Worm (Caenorhabditis elegans) whole organism, L2 larva: ENCODE measurements around the gene ZK1236.5.

Experiments
- C34F6.9 ChIP-seq: fragments of 150-350 bp; optimal IDR thresholded peaks from 2 replicates; lab custom pipeline; 2014; ENCODE audit warnings: missing biosample characterization, missing genetic modification characterization
- F13H6.1 ChIP-seq: sonication (generic microtip); optimal IDR thresholded peaks from 2 replicates; lab custom pipeline; 2016; ENCODE audit warnings: missing genetic modification characterization, missing compliant biosample characterization
- R02D3.7 ChIP-seq: fragments of 150-350 bp; optimal IDR thresholded peaks from 2 replicates; lab custom pipeline; 2014; ENCODE audit warnings: missing biosample characterization, missing genetic modification characterization
- Y55F3AM.14 ChIP-seq: fragments of 200-800 bp; sonication (Bioruptor generic); optimal IDR thresholded peaks from 2 replicates; lab custom pipeline; 2018; ENCODE audit warnings: mild to moderate bottlenecking, missing genetic modification characterization, missing compliant biosample characterization
- ZK546.5 ChIP-seq: sonication (generic microtip); optimal IDR thresholded peaks from 2 replicates; lab custom pipeline; 2017; ENCODE audit warnings: missing biosample characterization, missing genetic modification characterization
- alr-1 ChIP-seq: fragments of 150-350 bp; optimal IDR thresholded peaks from 2 replicates; lab custom pipeline; 2014; ENCODE audit warnings: missing biosample characterization, missing genetic modification characterization
- aly-2 ChIP-seq: fragments of 150-350 bp; optimal IDR thresholded peaks from 2 replicates; lab custom pipeline; 2014; ENCODE audit warnings: missing biosample characterization, missing genetic modification characterization
- ama-1 ChIP-seq: fragments of 150-350 bp; optimal IDR thresholded peaks from 2 replicates; lab custom pipeline; 2018; ENCODE audit warnings: inconsistent platforms
- blmp-1 ChIP-seq: sonication (generic microtip); optimal IDR thresholded peaks from 2 replicates; lab custom pipeline; 2017; ENCODE audit warnings: missing genetic modification characterization, mild to moderate bottlenecking, missing compliant biosample characterization, antibody characterized with exemption, moderate library complexity; ENCODE audit not compliant: insufficient read depth
- ceh-16 ChIP-seq: fragments of 150-350 bp; optimal IDR thresholded peaks from 2 replicates; lab custom pipeline; 2014; ENCODE audit warnings: missing biosample characterization, missing genetic modification characterization
- ceh-82 ChIP-seq: fragments of 150-350 bp; optimal IDR thresholded peaks from 2 replicates; lab custom pipeline; 2014; ENCODE audit warnings: missing biosample characterization, missing genetic modification characterization
- crh-2 ChIP-seq: sonication (generic microtip); optimal IDR thresholded peaks from 2 replicates; lab custom pipeline; 2017; ENCODE audit warnings: missing biosample characterization, missing genetic modification characterization
- dmd-4 ChIP-seq: sonication (generic microtip); optimal IDR thresholded peaks from 2 replicates; lab custom pipeline; 2017; ENCODE audit warnings: missing biosample characterization, missing genetic modification characterization
- egl-27 ChIP-seq: sonication (generic microtip); optimal IDR thresholded peaks from 3 replicates; lab custom pipeline; 2017; ENCODE audit warnings: missing biosample characterization, missing genetic modification reagents, missing genetic modification characterization
- elt-1 ChIP-seq: fragments of 150-350 bp; optimal IDR thresholded peaks from 2 replicates; lab custom pipeline; 2014; ENCODE audit warnings: missing biosample characterization, missing genetic modification characterization
- elt-3 ChIP-seq: sonication (generic microtip); optimal IDR thresholded peaks from 2 replicates; lab custom pipeline; 2017; ENCODE audit warnings: missing biosample characterization, missing genetic modification characterization
- fos-1 ChIP-seq: fragments of 150-350 bp; optimal IDR thresholded peaks from 2 replicates; lab custom pipeline; 2014; ENCODE audit warnings: missing biosample characterization, missing genetic modification characterization
- gmeb-1 ChIP-seq: fragments of 150-350 bp; optimal IDR thresholded peaks from 2 replicates; lab custom pipeline; 2014; ENCODE audit warnings: missing biosample characterization, missing genetic modification characterization
- lin-11 ChIP-seq: fragments of 150-350 bp; sonication (generic microtip); optimal IDR thresholded peaks from 2 replicates; lab custom pipeline; 2014; ENCODE audit warnings: missing biosample characterization, missing genetic modification characterization, inconsistent platforms, mixed read lengths
- lin-13 ChIP-seq: fragments of 150-350 bp; optimal IDR thresholded peaks from 2 replicates; lab custom pipeline; 2014; ENCODE audit warnings: missing biosample characterization, missing genetic modification reagents, missing genetic modification characterization
- lin-39 ChIP-seq: fragments of 150-350 bp; optimal IDR thresholded peaks from 2 replicates; lab custom pipeline; 2014; ENCODE audit warnings: missing biosample characterization, missing genetic modification reagents, missing genetic modification characterization
- lsy-2 ChIP-seq, 2 experiments: fragments of 150-350 bp in 1 of 2; sonication (generic microtip) in 1 of 2; optimal IDR thresholded peaks; 2 replicates each; lab custom pipeline; 2014 to 2017; ENCODE audit warnings: missing biosample characterization in 2 of 2, missing genetic modification characterization in 2 of 2
- mab-5 ChIP-seq: fragments of 150-350 bp; optimal IDR thresholded peaks from 2 replicates; lab custom pipeline; 2014; ENCODE audit warnings: missing biosample characterization, missing genetic modification characterization
- mbf-1 ChIP-seq: sonication (generic microtip); optimal IDR thresholded peaks from 2 replicates; lab custom pipeline; 2017; ENCODE audit warnings: missing biosample characterization, missing genetic modification characterization
- mdl-1 ChIP-seq, 2 experiments: fragments of 150-350 bp in 1 of 2; sonication (generic microtip) in 1 of 2; optimal IDR thresholded peaks; 2 replicates each; lab custom pipeline; 2017; ENCODE audit warnings: missing biosample characterization in 2 of 2, missing genetic modification characterization in 2 of 2
- nhr-10 ChIP-seq: sonication (generic microtip); optimal IDR thresholded peaks from 2 replicates; lab custom pipeline; 2017; ENCODE audit warnings: missing biosample characterization, missing genetic modification characterization
- nhr-11 ChIP-seq: fragments of 150-350 bp; optimal IDR thresholded peaks from 2 replicates; lab custom pipeline; 2014; ENCODE audit warnings: missing biosample characterization, missing genetic modification characterization
- nhr-12 ChIP-seq: fragments of 150-350 bp; optimal IDR thresholded peaks from 2 replicates; lab custom pipeline; 2014; ENCODE audit warnings: missing biosample characterization, missing genetic modification characterization
- nhr-129 ChIP-seq: fragments of 150-350 bp; optimal IDR thresholded peaks from 2 replicates; lab custom pipeline; 2014; ENCODE audit warnings: missing biosample characterization, missing genetic modification characterization
- nhr-21 ChIP-seq: fragments of 150-350 bp; optimal IDR thresholded peaks from 2 replicates; lab custom pipeline; 2014; ENCODE audit warnings: missing biosample characterization, missing genetic modification characterization
- nhr-23 ChIP-seq: fragments of 150-350 bp; optimal IDR thresholded peaks from 2 replicates; lab custom pipeline; 2014; ENCODE audit warnings: missing biosample characterization, missing genetic modification reagents, missing genetic modification characterization
- nhr-237 ChIP-seq: fragments of 150-350 bp; optimal IDR thresholded peaks from 2 replicates; lab custom pipeline; 2014; ENCODE audit warnings: missing biosample characterization, missing genetic modification characterization
- nhr-25 ChIP-seq: fragments of 150-350 bp; sonication (generic microtip); optimal IDR thresholded peaks from 3 replicates; lab custom pipeline; 2014; ENCODE audit warnings: missing biosample characterization, missing genetic modification characterization
- nhr-6 ChIP-seq: fragments of 150-350 bp; optimal IDR thresholded peaks from 2 replicates; lab custom pipeline; 2014; ENCODE audit warnings: missing biosample characterization, missing genetic modification characterization
- nhr-77 ChIP-seq: fragments of 150-350 bp; optimal IDR thresholded peaks from 2 replicates; lab custom pipeline; 2014; ENCODE audit warnings: missing biosample characterization, missing genetic modification characterization
- peb-1 ChIP-seq: fragments of 150-350 bp; optimal IDR thresholded peaks from 2 replicates; lab custom pipeline; 2014; ENCODE audit warnings: missing biosample characterization, missing genetic modification characterization
- sem-4 ChIP-seq: fragments of 150-350 bp; optimal IDR thresholded peaks from 2 replicates; lab custom pipeline; 2014; ENCODE audit warnings: missing biosample characterization, missing genetic modification reagents, missing genetic modification characterization
- skn-1 ChIP-seq: sonication (generic microtip); optimal IDR thresholded peaks from 2 replicates; lab custom pipeline; 2017; ENCODE audit warnings: missing biosample characterization, missing genetic modification characterization
- sma-3 ChIP-seq: sonication (generic microtip); optimal IDR thresholded peaks from 2 replicates; lab custom pipeline; 2016; ENCODE audit warnings: missing genetic modification reagents, missing genetic modification characterization, missing compliant biosample characterization
- sma-9 ChIP-seq, 2 experiments: fragments of 150-350 bp in 1 of 2; sonication (generic microtip) in 1 of 2; optimal IDR thresholded peaks; 2 replicates each; lab custom pipeline; 2014 to 2016; ENCODE audit warnings: missing genetic modification characterization in 2 of 2, mild to moderate bottlenecking in 1 of 2, missing biosample characterization in 1 of 2, missing compliant biosample characterization in 1 of 2, missing genetic modification reagents in 1 of 2, moderate library complexity in 1 of 2
- snpc-4 ChIP-seq: fragments of 150-350 bp; optimal IDR thresholded peaks from 2 replicates; lab custom pipeline; 2014; ENCODE audit warnings: missing biosample characterization, missing genetic modification characterization
- unc-39 ChIP-seq: fragments of 150-350 bp; optimal IDR thresholded peaks from 2 replicates; lab custom pipeline; 2014; ENCODE audit warnings: missing biosample characterization, missing genetic modification characterization
- unc-55 ChIP-seq: fragments of 150-350 bp; sonication (generic microtip); optimal IDR thresholded peaks from 3 replicates; lab custom pipeline; 2014; ENCODE audit warnings: missing biosample characterization, missing genetic modification reagents, missing genetic modification characterization
- unc-62 ChIP-seq: fragments of 150-350 bp; optimal IDR thresholded peaks from 2 replicates; lab custom pipeline; 2014; ENCODE audit warnings: missing biosample characterization, missing genetic modification reagents, missing genetic modification characterization
- zag-1 ChIP-seq: fragments of 150-350 bp; optimal IDR thresholded peaks from 2 replicates; lab custom pipeline; 2014; ENCODE audit warnings: missing biosample characterization, missing genetic modification characterization
- ztf-1 ChIP-seq: fragments of 200-800 bp; sonication (Bioruptor generic); conservative IDR thresholded peaks from 2 replicates; pipeline ENCODE4 v1.3.6; 2022; ENCODE audit warnings: missing genetic modification characterization, missing compliant biosample characterization
- ztf-4 ChIP-seq: fragments of 150-350 bp; optimal IDR thresholded peaks from 2 replicates; lab custom pipeline; 2014; ENCODE audit warnings: missing biosample characterization, missing genetic modification characterization

ZK1236.5 gene

ce11 chrIII:8449160-8449807, 17.3 kb upstream of the ZK1236.5 start, which contains the start of gene mrpl-32:
mrpl-32 (plus strand) TSS chrIII:8449757.
- TF ChIP-seq sem-4 (tag; lab: Kevin White, UChicago) (peak; percentile 39), lsy-2 (tag; optimal IDR thresholded peaks at IDR 0.05; lab: Kevin White, UChicago) (peak in 1 of 2 experiments; percentile 67), ama-1 (lab: Kevin White, UChicago) (peak; percentile 38), elt-3 (tag; lab: Kevin White, UChicago) (no peak), C34F6.9 (tag; lab: Kevin White, UChicago) (peak; percentile 39), ztf-1 (GFP tag; lab: Robert Waterston, UW) (no peak), ztf-4 (peak; percentile 74), unc-62 (GFP tag; lab: Kevin White, UChicago) (no peak), blmp-1 (tag; lab: Kevin White, UChicago) (no peak), R02D3.7 (tag; lab: Kevin White, UChicago) (no peak), ceh-82 (no peak), nhr-21 (tag; lab: Kevin White, UChicago) (no peak), lin-13 (GFP tag; lab: Kevin White, UChicago) (peak; percentile 33), egl-27 (tag; lab: Kevin White, UChicago) (no peak), nhr-12 (tag; lab: Kevin White, UChicago) (peak; percentile 25), crh-2 (tag; lab: Kevin White, UChicago) (peak; percentile 45), skn-1 (tag; lab: Kevin White, UChicago) (peak; percentile 53), lin-39 (tag; lab: Kevin White, UChicago) (no peak), nhr-10 (tag; lab: Kevin White, UChicago) (no peak)

ce11 chrIII:8446940-8447403, 15.0 kb upstream of the ZK1236.5 start, which contains the start of gene rpn-3:
rpn-3 (plus strand) TSS chrIII:8447353.
- TF ChIP-seq elt-1 (no peak), gmeb-1 (tag; lab: Kevin White, UChicago) (peak; percentile 95), ama-1 (lab: Kevin White, UChicago) (peak; percentile 96), F13H6.1 (tag; lab: Kevin White, UChicago) (peak; percentile 92), mab-5 (tag; lab: Kevin White, UChicago) (peak; percentile 95), snpc-4 (tag; lab: Kevin White, UChicago) (peak; percentile 90), unc-62 (GFP tag; lab: Kevin White, UChicago) (peak; percentile 66), nhr-237 (peak; percentile 72), peb-1 (tag; lab: Kevin White, UChicago) (no peak), lsy-2 (tag; optimal IDR thresholded peaks at IDR 0.05; lab: Kevin White, UChicago) (peak; percentile 93 to 97), nhr-77 (peak; percentile 83), aly-2 (tag; lab: Kevin White, UChicago) (no peak), lin-11 (peak; percentile 63), nhr-21 (tag; lab: Kevin White, UChicago) (peak; percentile 95), sma-3 (GFP tag; lab: Kevin White, UChicago) (peak; percentile 97), ZK546.5 (tag; lab: Kevin White, UChicago) (peak; percentile 69), elt-3 (tag; lab: Kevin White, UChicago) (no peak), ceh-82 (peak; percentile 83), R02D3.7 (tag; lab: Kevin White, UChicago) (peak; percentile 64), crh-2 (tag; lab: Kevin White, UChicago) (peak; percentile 99), dmd-4 (tag; lab: Kevin White, UChicago) (no peak), sma-9 (GFP tag; optimal IDR thresholded peaks at IDR 0.05; lab: Kevin White, UChicago) (peak; percentile 96), sma-9 (tag; optimal IDR thresholded peaks at IDR 0.05; lab: Kevin White, UChicago) (no peak), egl-27 (tag; lab: Kevin White, UChicago) (peak; percentile 90), unc-39 (tag; lab: Kevin White, UChicago) (no peak), nhr-10 (tag; lab: Kevin White, UChicago) (peak; percentile 85), blmp-1 (tag; lab: Kevin White, UChicago) (peak; percentile 89), nhr-25 (peak; percentile 97), skn-1 (tag; lab: Kevin White, UChicago) (peak; percentile 99), nhr-12 (tag; lab: Kevin White, UChicago) (peak; percentile 6), sem-4 (tag; lab: Kevin White, UChicago) (peak; percentile 97), Y55F3AM.14 (GFP tag; lab: Kevin White, UChicago) (peak; percentile 58), lin-39 (tag; lab: Kevin White, UChicago) (no peak), mbf-1 (tag; lab: Kevin White, UChicago) (no peak), zag-1 (tag; lab: Kevin White, UChicago) (peak; percentile 88), nhr-129 (tag; lab: Kevin White, UChicago) (peak; percentile 94), ztf-1 (GFP tag; lab: Robert Waterston, UW) (no peak), ztf-4 (peak; percentile 98), ceh-16 (tag; lab: Kevin White, UChicago) (peak; percentile 19), mdl-1 (tag; optimal IDR thresholded peaks at IDR 0.05; lab: Kevin White, UChicago) (peak in 1 of 2 experiments; percentile 31), fos-1 (tag; lab: Kevin White, UChicago) (peak; percentile 98), nhr-11 (tag; lab: Kevin White, UChicago) (no peak), nhr-23 (tag; lab: Kevin White, UChicago) (no peak), C34F6.9 (tag; lab: Kevin White, UChicago) (peak; percentile 99), nhr-6 (peak; percentile 97), unc-55 (GFP tag; lab: Kevin White, UChicago) (peak; percentile 99), alr-1 (tag; lab: Kevin White, UChicago) (no peak), lin-13 (GFP tag; lab: Kevin White, UChicago) (peak; percentile 97)
